Worm (Caenorhabditis elegans) whole organism, L1 larva: ENCODE data around the gene ptc-3.

ENCODE experiments used
- C16A3.4 ChIP-seq: fragments of 150-350 bp; optimal IDR thresholded peaks from 2 replicates; lab custom pipeline; 2014; ENCODE audit warnings: missing biosample characterization, missing genetic modification characterization
- C34B4.2 ChIP-seq: sonication (generic microtip); optimal IDR thresholded peaks from 2 replicates; lab custom pipeline; 2017; ENCODE audit warnings: mild to moderate bottlenecking, missing genetic modification characterization, missing compliant biosample characterization
- F16B12.6 ChIP-seq: fragments of 150-350 bp; optimal IDR thresholded peaks from 2 replicates; lab custom pipeline; 2014; ENCODE audit warnings: missing biosample characterization, missing genetic modification characterization
- alr-1 ChIP-seq: fragments of 200-800 bp; sonication (Bioruptor generic); optimal IDR thresholded peaks from 2 replicates; lab custom pipeline; 2018; ENCODE audit warnings: borderline replicate concordance, mild to moderate bottlenecking, missing genetic modification characterization, missing compliant biosample characterization
- blmp-1 ChIP-seq: fragments of 150-350 bp; optimal IDR thresholded peaks from 2 replicates; lab custom pipeline; 2014; ENCODE audit warnings: missing biosample characterization, missing genetic modification characterization
- ceh-82 ChIP-seq, 3 experiments: fragments of 150-350 bp in 1 of 3; sonication (generic microtip) in 2 of 3; optimal IDR thresholded peaks; 2 replicates each; lab custom pipeline; 2014 to 2017; ENCODE audit warnings: missing biosample characterization in 3 of 3, missing genetic modification characterization in 3 of 3
- ceh-88 ChIP-seq: fragments of 200-800 bp; sonication (Bioruptor generic); IDR thresholded peaks from 2 replicates; pipeline ENCODE4 v1.3.6; 2022; ENCODE audit warnings: missing genetic modification characterization, missing compliant biosample characterization
- ces-1 ChIP-seq: fragments of 150-350 bp; optimal IDR thresholded peaks from 2 replicates; lab custom pipeline; 2014; ENCODE audit warnings: missing biosample characterization, missing genetic modification reagents, missing genetic modification characterization
- efl-1 ChIP-seq, 4 experiments: fragments of 150-350 bp; optimal IDR thresholded peaks in 3 of 4; peaks in 1 of 4; 1 replicate in 1 of 4; 2 replicates in 3 of 4; lab custom pipeline; 2014; ENCODE audit warnings: missing biosample characterization in 2 of 4, missing genetic modification characterization in 2 of 4, missing genetic modification reagents in 2 of 4
- elt-2 ChIP-seq: sonication (generic microtip); optimal IDR thresholded peaks from 2 replicates; lab custom pipeline; 2016; ENCODE audit warnings: missing genetic modification characterization, mild to moderate bottlenecking, inconsistent platforms, missing compliant biosample characterization, missing genetic modification reagents
- elt-3 ChIP-seq, 6 experiments: fragments of 150-350 bp in 1 of 6; sonication (generic microtip); optimal IDR thresholded peaks; 2 replicates each; lab custom pipeline; 2017 to 2018; ENCODE audit warnings: missing biosample characterization in 6 of 6, missing genetic modification characterization in 6 of 6, inconsistent platforms in 1 of 6
- fkh-4 ChIP-seq: sonication (generic microtip); optimal IDR thresholded peaks from 2 replicates; lab custom pipeline; 2016; ENCODE audit warnings: missing compliant biosample characterization, missing genetic modification characterization, borderline replicate concordance
- hlh-17 ChIP-seq: fragments of 200-800 bp; sonication (Bioruptor generic); optimal IDR thresholded peaks from 2 replicates; lab custom pipeline; 2018; ENCODE audit warnings: missing genetic modification characterization, mild to moderate bottlenecking, missing compliant biosample characterization, moderate library complexity, borderline replicate concordance
- hlh-4 ChIP-seq: sonication (generic microtip); optimal IDR thresholded peaks from 2 replicates; lab custom pipeline; 2016; ENCODE audit warnings: mild to moderate bottlenecking, missing genetic modification characterization, missing compliant biosample characterization
- isw-1 ChIP-seq: fragments of 200-800 bp; sonication (Bioruptor generic); IDR thresholded peaks from 2 replicates; pipeline ENCODE4 v1.3.6; 2022; ENCODE audit warnings: missing genetic modification characterization, missing compliant biosample characterization
- jun-1 ChIP-seq: fragments of 150-350 bp; optimal IDR thresholded peaks from 2 replicates; lab custom pipeline; 2014; ENCODE audit warnings: missing biosample characterization, missing genetic modification reagents, missing genetic modification characterization
- lin-13 ChIP-seq: fragments of 150-350 bp; optimal IDR thresholded peaks from 2 replicates; lab custom pipeline; 2014; ENCODE audit warnings: missing biosample characterization, missing genetic modification reagents, missing genetic modification characterization
- lin-35 ChIP-seq, 2 experiments: fragments of 150-350 bp; optimal IDR thresholded peaks; 2 replicates each; lab custom pipeline; 2014; ENCODE audit warnings: missing biosample characterization in 2 of 2, missing genetic modification characterization in 2 of 2, missing genetic modification reagents in 2 of 2
- lir-3 ChIP-seq: sonication (generic microtip); optimal IDR thresholded peaks from 2 replicates; lab custom pipeline; 2016; ENCODE audit warnings: mild to moderate bottlenecking, missing genetic modification characterization, moderate library complexity, missing compliant biosample characterization; ENCODE audit not compliant: poor library complexity
- mef-2 ChIP-seq: fragments of 150-350 bp; optimal IDR thresholded peaks from 2 replicates; lab custom pipeline; 2014; ENCODE audit warnings: missing biosample characterization, missing genetic modification characterization
- mep-1 ChIP-seq: fragments of 150-350 bp; optimal IDR thresholded peaks from 2 replicates; lab custom pipeline; 2014; ENCODE audit warnings: missing biosample characterization, missing genetic modification characterization
- nhr-11 ChIP-seq: fragments of 150-350 bp; optimal IDR thresholded peaks from 2 replicates; lab custom pipeline; 2014; ENCODE audit warnings: missing biosample characterization, missing genetic modification characterization
- nhr-12 ChIP-seq: sonication (generic microtip); optimal IDR thresholded peaks from 2 replicates; lab custom pipeline; 2017; ENCODE audit warnings: missing biosample characterization, missing genetic modification characterization
- nhr-19 ChIP-seq: fragments of 200-800 bp; sonication (Bioruptor generic); conservative IDR thresholded peaks from 2 replicates; pipeline ENCODE4 v1.3.6; 2022; ENCODE audit warnings: missing genetic modification characterization, missing compliant biosample characterization
- nhr-237 ChIP-seq: fragments of 150-350 bp; optimal IDR thresholded peaks from 2 replicates; lab custom pipeline; 2014; ENCODE audit warnings: missing biosample characterization, missing genetic modification characterization
- nhr-47 ChIP-seq: sonication (generic microtip); optimal IDR thresholded peaks from 2 replicates; lab custom pipeline; 2016; ENCODE audit warnings: mild to moderate bottlenecking, missing genetic modification characterization, moderate library complexity, missing compliant biosample characterization
- nhr-71 ChIP-seq: sonication (generic microtip); optimal IDR thresholded peaks from 2 replicates; lab custom pipeline; 2016; ENCODE audit warnings: mild to moderate bottlenecking, missing genetic modification characterization, moderate library complexity, missing compliant biosample characterization
- nhr-77 ChIP-seq: fragments of 150-350 bp; optimal IDR thresholded peaks from 2 replicates; lab custom pipeline; 2014; ENCODE audit warnings: missing biosample characterization, missing genetic modification characterization
- nhr-84 ChIP-seq: sonication (generic microtip); optimal IDR thresholded peaks from 2 replicates; lab custom pipeline; 2017; ENCODE audit warnings: missing biosample characterization, missing genetic modification characterization
- nhr-85 ChIP-seq: sonication (generic microtip); peaks from one replicate; lab custom pipeline; 2016; ENCODE audit warnings: missing genetic modification characterization, inconsistent platforms, missing compliant biosample characterization
- pag-3 ChIP-seq: sonication (generic microtip); optimal IDR thresholded peaks from 2 replicates; lab custom pipeline; 2017; ENCODE audit warnings: missing genetic modification characterization, mild to moderate bottlenecking, missing compliant biosample characterization, antibody characterized with exemption, borderline replicate concordance; ENCODE audit not compliant: insufficient read depth
- rnt-1 ChIP-seq: sonication (generic microtip); optimal IDR thresholded peaks from 2 replicates; lab custom pipeline; 2016; ENCODE audit warnings: mild to moderate bottlenecking, missing genetic modification characterization, moderate library complexity, missing compliant biosample characterization
- snpc-4 ChIP-seq: fragments of 150-350 bp; optimal IDR thresholded peaks from 2 replicates; lab custom pipeline; 2014; ENCODE audit warnings: missing biosample characterization, missing genetic modification characterization
- snu-23 ChIP-seq: sonication (generic microtip); optimal IDR thresholded peaks from 2 replicates; lab custom pipeline; 2016; ENCODE audit warnings: missing genetic modification characterization, missing compliant biosample characterization
- sox-4 ChIP-seq: sonication (generic microtip); optimal IDR thresholded peaks from 2 replicates; lab custom pipeline; 2016; ENCODE audit warnings: missing genetic modification characterization, missing compliant biosample characterization
- tbx-2 ChIP-seq: sonication (generic microtip); optimal IDR thresholded peaks from 2 replicates; lab custom pipeline; 2016; ENCODE audit warnings: missing genetic modification characterization, missing compliant biosample characterization
- unc-30 ChIP-seq: sonication (generic microtip); optimal IDR thresholded peaks from 2 replicates; lab custom pipeline; 2017; ENCODE audit warnings: missing biosample characterization, missing genetic modification characterization
- unc-62 ChIP-seq: fragments of 150-350 bp; optimal IDR thresholded peaks from 2 replicates; lab custom pipeline; 2014; ENCODE audit warnings: missing biosample characterization, missing genetic modification reagents, missing genetic modification characterization
- xbp-1 ChIP-seq: sonication (generic microtip); optimal IDR thresholded peaks from 2 replicates; lab custom pipeline; 2016; ENCODE audit warnings: missing genetic modification characterization, missing compliant biosample characterization
- zag-1 ChIP-seq: fragments of 150-350 bp; optimal IDR thresholded peaks from 2 replicates; lab custom pipeline; 2014; ENCODE audit warnings: missing biosample characterization, missing genetic modification characterization

The ptc-3 gene

ce11 chrII:2852493-2852892 is at the start of gene ptc-3:
Gene ptc-3 (minus strand): TSS chrII:2852593.
- TF ChIP-seq rnt-1 (tag; lab: Kevin White, UChicago) (no peak), nhr-85 (tag; lab: Kevin White, UChicago) (no peak), mep-1 (tag; lab: Kevin White, UChicago) (no peak), nhr-12 (tag; lab: Kevin White, UChicago) (no peak), lir-3 (tag; lab: Kevin White, UChicago) (no peak), tbx-2 (tag; lab: Kevin White, UChicago) (no peak)
- TF ChIP-seq, all 84 proteins: peak for 0

- TF ChIP-seq pag-3 (tag; lab: Kevin White, UChicago) (no peak), nhr-71 (tag; lab: Kevin White, UChicago) (no peak), nhr-85 (tag; lab: Kevin White, UChicago) (no peak), nhr-77 (tag; lab: Kevin White, UChicago) (no peak), lin-35 (GFP tag; optimal IDR thresholded peaks at IDR 0.05; lab: Kevin White, UChicago) (no peak), ceh-88 (GFP tag; lab: Robert Waterston, UW) (no peak), snu-23 (no peak), nhr-84 (tag; lab: Kevin White, UChicago) (no peak), ceh-82 (tag; optimal IDR thresholded peaks at IDR 0.05; lab: Kevin White, UChicago) (no peak), sox-4 (tag; lab: Kevin White, UChicago) (no peak), jun-1 (tag; lab: Kevin White, UChicago) (no peak), unc-62 (GFP tag; lab: Kevin White, UChicago) (no peak), efl-1 (optimal IDR thresholded peaks at IDR 0.05; lab: Kevin White, UChicago) (no peak), efl-1 (GFP tag; optimal IDR thresholded peaks at IDR 0.05 in 1 of 2; lab: Kevin White, UChicago) (no peak), alr-1 (tag; lab: Kevin White, UChicago) (no peak), rnt-1 (tag; lab: Kevin White, UChicago) (no peak)
Measured at ce11 chrII:2901158-2901557, 48.8 kb upstream of the ptc-3 start.

ce11 chrII:2900248-2900647 is 47.9 kb upstream of the ptc-3 start, which contains the start of gene ubc-26:
Gene ubc-26 (minus strand): TSS chrII:2900348.
- TF ChIP-seq nhr-19 (GFP tag; lab: Robert Waterston, UW) (no peak), hlh-17 (GFP tag; lab: Kevin White, UChicago) (no peak), isw-1 (no peak), unc-30 (tag; lab: Kevin White, UChicago) (no peak), C16A3.4 (no peak), fkh-4 (tag; lab: Kevin White, UChicago) (no peak), nhr-237 (tag; lab: Kevin White, UChicago) (no peak), pag-3 (tag; lab: Kevin White, UChicago) (no peak), elt-3 (tag; optimal IDR thresholded peaks at IDR 0.05; lab: Kevin White, UChicago) (no peak)

ce11 chrII:2894295-2894694 is 41.9 kb upstream of the ptc-3 start, which contains the start of gene sqv-2:
Gene sqv-2 (minus strand): TSS chrII:2894395.
- no peak for TF ChIP-seq efl-1 (optimal IDR thresholded peaks at IDR 0.05; lab: Kevin White, UChicago)
- peak in 1 of 2 experiments; percentile 57 for TF ChIP-seq efl-1 (GFP tag; optimal IDR thresholded peaks at IDR 0.05 in 1 of 2; lab: Kevin White, UChicago)
- TF ChIP-seq C16A3.4 = no peak
- TF ChIP-seq, all 84 proteins: peak for 1

- TF ChIP-seq nhr-47 (tag; lab: Kevin White, UChicago) (peak; percentile 97), snpc-4 (tag; lab: Kevin White, UChicago) (peak; percentile 75), nhr-85 (tag; lab: Kevin White, UChicago) (peak; percentile 97), nhr-77 (tag; lab: Kevin White, UChicago) (peak; percentile 67), F16B12.6 (tag; lab: Kevin White, UChicago) (peak; percentile 61), rnt-1 (tag; lab: Kevin White, UChicago) (peak; percentile 100), mep-1 (tag; lab: Kevin White, UChicago) (peak; percentile 81), ces-1 (GFP tag; lab: Kevin White, UChicago) (no peak), nhr-11 (tag; lab: Kevin White, UChicago) (peak; percentile 11), lir-3 (tag; lab: Kevin White, UChicago) (peak; percentile 97), C34B4.2 (peak; percentile 74), mef-2 (tag; lab: Kevin White, UChicago) (peak; percentile 53), zag-1 (tag; lab: Kevin White, UChicago) (no peak), alr-1 (tag; lab: Kevin White, UChicago) (no peak), lin-13 (peak; percentile 91), efl-1 (optimal IDR thresholded peaks at IDR 0.05; lab: Kevin White, UChicago) (peak; percentile 87 to 89), efl-1 (GFP tag; optimal IDR thresholded peaks at IDR 0.05 in 1 of 2; lab: Kevin White, UChicago) (peak; percentile 83 to 98), elt-2 (tag; lab: Kevin White, UChicago) (peak; percentile 86), xbp-1 (peak; percentile 92), hlh-4 (tag; lab: Kevin White, UChicago) (no peak), blmp-1 (tag; lab: Kevin White, UChicago) (peak; percentile 49), hlh-17 (GFP tag; lab: Kevin White, UChicago) (peak; percentile 96)
Measured at ce11 chrII:2888957-2889630, 36.7 kb upstream of the ptc-3 start, which contains the start of gene pinn-1. Gene pinn-1 (minus strand): TSS chrII:2889007.
